Fruit fly (Drosophila melanogaster): ENCODE measurements around the gene Rpt3R.
A peak's percentile ranks its signal among the peaks of the same experiment; 100 is the strongest.

Gene Rpt3R

dm6 chr3R:9767620-9768592, 11.6 kb upstream of the Rpt3R start, which contains the start of gene Naa80 (continued):
- TF ChIP-seq HLH3B (GFP tag; IDR thresholded peaks at IDR 0.05) (peak; percentile 58), her (GFP tag; optimal IDR thresholded peaks at IDR 0.05) (peak; percentile 84), HHEX (GFP tag; optimal IDR thresholded peaks at IDR 0.05) (peak; percentile 66), Usf (GFP tag; optimal IDR thresholded peaks at IDR 0.05) (peak; percentile 10), Ssrp (tag; optimal IDR thresholded peaks at IDR 0.05) (peak; percentile 12), CG10431 (GFP tag; optimal IDR thresholded peaks at IDR 0.05) (peak; percentile 20), fu2 (GFP tag; optimal IDR thresholded peaks at IDR 0.05) (peak; percentile 86), Dbx (GFP tag; IDR thresholded peaks at IDR 0.05) (peak; percentile 78), twi (tag; optimal IDR thresholded peaks at IDR 0.05) (peak; percentile 5), pros (GFP tag; optimal IDR thresholded peaks at IDR 0.05) (no peak), zfh2 (GFP tag; optimal IDR thresholded peaks at IDR 0.05) (peak; percentile 89), al (GFP tag; IDR thresholded peaks at IDR 0.05) (peak; percentile 61), CG9876 (GFP tag; optimal IDR thresholded peaks at IDR 0.05) (peak; percentile 76), CG17359 (tag; optimal IDR thresholded peaks at IDR 0.05) (peak; percentile 26), nerfin-2 (GFP tag; IDR thresholded peaks at IDR 0.05; ENCODE audit: partially characterized antibody) (peak; percentile 47; the same call in 1 of the 2 replicates), Hr3 (GFP tag; optimal IDR thresholded peaks at IDR 0.05) (peak; percentile 54), MTF-1 (GFP tag; optimal IDR thresholded peaks at IDR 0.05; ENCODE audit: borderline replicate concordance) (peak; percentile 20), amos (GFP tag; IDR thresholded peaks at IDR 0.05; ENCODE audit: partially characterized antibody) (peak; percentile 64), CG8478 (optimal IDR thresholded peaks at IDR 0.05) (no peak), cas (GFP tag; IDR thresholded peaks at IDR 0.05) (peak; percentile 26; the same call in 1 of the 2 replicates), CG10565 (GFP tag; optimal IDR thresholded peaks at IDR 0.05) (no peak), dati (GFP tag; IDR thresholded peaks at IDR 0.05) (no peak), Blimp-1 (GFP tag; optimal IDR thresholded peaks at IDR 0.05) (no peak), Rx (GFP tag; IDR thresholded peaks at IDR 0.05) (peak; percentile 70), kni (GFP tag; optimal IDR thresholded peaks at IDR 0.05) (peak; percentile 54), E2f1 (GFP tag; IDR thresholded peaks at IDR 0.05) (peak; percentile 58; the same call in 1 of the 2 replicates), tll (GFP tag; optimal IDR thresholded peaks at IDR 0.05) (peak in 1 of 2 experiments; percentile 32), ken (GFP tag; IDR thresholded peaks at IDR 0.05) (peak; percentile 82), dmrt99B (tag; optimal IDR thresholded peaks at IDR 0.05) (no peak), CG30020 (tag; optimal IDR thresholded peaks at IDR 0.05) (peak; percentile 9), Spps (tag; optimal IDR thresholded peaks at IDR 0.05) (no peak), Ets65A (GFP tag) (peak; percentile 95), CG10366 (GFP tag; IDR thresholded peaks at IDR 0.05) (peak; percentile 41; the same call in 1 of the 2 replicates), CG13123 (GFP tag; optimal IDR thresholded peaks at IDR 0.05) (peak; percentile 3), CG31388 (GFP tag; optimal IDR thresholded peaks at IDR 0.05) (no peak), Mes4 (GFP tag; optimal IDR thresholded peaks at IDR 0.05) (peak; percentile 45), bsh (GFP tag; optimal IDR thresholded peaks at IDR 0.05) (peak in 1 of 2 experiments; percentile 35), CG1529 (GFP tag; optimal IDR thresholded peaks at IDR 0.05) (no peak), CG14667 (GFP tag; IDR thresholded peaks at IDR 0.05) (no peak; the same call in 1 of the 2 replicates), CG4424 (GFP tag; optimal IDR thresholded peaks at IDR 0.05) (peak; percentile 47), fd102C (GFP tag; optimal IDR thresholded peaks at IDR 0.05) (no peak), zfh1 (GFP tag; IDR thresholded peaks at IDR 0.05) (peak; percentile 64), TFAM (GFP tag; optimal IDR thresholded peaks at IDR 0.05) (no peak), Poxn (GFP tag; IDR thresholded peaks at IDR 0.05) (no peak), otp (GFP tag; IDR thresholded peaks at IDR 0.05) (0 out of 3 replicates have a peak, but pooled peaks have one; percentile 6), CG6683 (GFP tag; optimal IDR thresholded peaks at IDR 0.05) (no peak), CG18262 (tag; optimal IDR thresholded peaks at IDR 0.05) (peak; percentile 11), peb (GFP tag; IDR thresholded peaks at IDR 0.05) (no peak)
